Fruit fly (Drosophila melanogaster): ENCODE data around the gene comm.

dm6 chr3L:15749276-15749675 lies 21.0 kb upstream of the comm start:
- no peak for TF ChIP-seq CG11294 (GFP tag; IDR thresholded peaks at IDR 0.05)
- no peak for TF ChIP-seq Blimp-1 (GFP tag; optimal IDR thresholded peaks at IDR 0.05)
